Worm (Caenorhabditis elegans) whole organism, L4 larva: ENCODE results near the gene lin-26.

ENCODE experiments used
- F10B5.3 ChIP-seq: sonication (generic microtip); optimal IDR thresholded peaks from 2 replicates; lab custom pipeline; 2016; ENCODE audit warnings: mild to moderate bottlenecking, missing genetic modification characterization, missing compliant biosample characterization
- F37D6.2 ChIP-seq: sonication (generic microtip); optimal IDR thresholded peaks from 2 replicates; lab custom pipeline; 2016; ENCODE audit warnings: mild to moderate bottlenecking, missing genetic modification characterization, missing compliant biosample characterization
- T26A8.4 ChIP-seq: fragments of 200-800 bp; sonication (Bioruptor generic); IDR thresholded peaks from 2 replicates; pipeline ENCODE4 v1.3.6; 2022; ENCODE audit warnings: missing genetic modification characterization, missing compliant biosample characterization
- Y48G9A.11 ChIP-seq: fragments of 200-800 bp; sonication (Bioruptor generic); IDR thresholded peaks from 2 replicates; pipeline ENCODE4 v1.3.6; 2022; ENCODE audit warnings: missing genetic modification reagents, missing genetic modification characterization, missing compliant biosample characterization
- aly-2 ChIP-seq: sonication (generic microtip); optimal IDR thresholded peaks from 2 replicates; lab custom pipeline; 2018; ENCODE audit warnings: missing biosample characterization, missing genetic modification characterization
- ceh-62 ChIP-seq: sonication (generic microtip); optimal IDR thresholded peaks from 2 replicates; lab custom pipeline; 2017; ENCODE audit warnings: missing biosample characterization, missing genetic modification characterization
- daf-16 ChIP-seq, 3 experiments: sonication (generic microtip); optimal IDR thresholded peaks; 2 replicates each; lab custom pipeline; 2016 to 2017; ENCODE audit warnings: missing genetic modification characterization in 3 of 3, missing genetic modification reagents in 3 of 3, mild to moderate bottlenecking in 2 of 3, missing compliant biosample characterization in 2 of 3, missing biosample characterization in 1 of 3, moderate library complexity in 1 of 3
- daf-19 ChIP-seq: fragments of 200-800 bp; sonication (Bioruptor generic); conservative IDR thresholded peaks from 2 replicates; pipeline ENCODE4 v1.3.6; 2022; ENCODE audit warnings: missing genetic modification characterization, missing compliant biosample characterization
- daf-8 ChIP-seq: fragments of 200-800 bp; sonication (Bioruptor generic); IDR thresholded peaks from 2 replicates; pipeline ENCODE4 v1.3.6; 2022; ENCODE audit warnings: missing genetic modification characterization, missing compliant biosample characterization
- dve-1 ChIP-seq: sonication (generic microtip); optimal IDR thresholded peaks from 2 replicates; lab custom pipeline; 2017; ENCODE audit warnings: antibody characterized with exemption, mild to moderate bottlenecking, missing genetic modification characterization, missing compliant biosample characterization; ENCODE audit not compliant: insufficient read depth
- fkh-10 ChIP-seq: fragments of 150-350 bp; optimal IDR thresholded peaks from 2 replicates; lab custom pipeline; 2014; ENCODE audit warnings: missing biosample characterization, missing genetic modification reagents, missing genetic modification characterization
- fos-1 ChIP-seq: fragments of 150-350 bp; optimal IDR thresholded peaks from 2 replicates; lab custom pipeline; 2014; ENCODE audit warnings: missing biosample characterization, missing genetic modification characterization
- hlh-11 ChIP-seq: fragments of 200-800 bp; sonication (Bioruptor generic); optimal IDR thresholded peaks from 2 replicates; lab custom pipeline; 2018; ENCODE audit warnings: mild to moderate bottlenecking, missing genetic modification characterization, missing compliant biosample characterization
- lin-29 ChIP-seq: fragments of 200-800 bp; sonication (Bioruptor generic); IDR thresholded peaks from 2 replicates; pipeline ENCODE4 v1.3.6; 2022; ENCODE audit warnings: missing genetic modification reagents, missing genetic modification characterization, missing compliant biosample characterization
- mxl-2 ChIP-seq: fragments of 200-800 bp; sonication (Bioruptor generic); conservative IDR thresholded peaks from 2 replicates; pipeline ENCODE4 v1.3.6; 2022; ENCODE audit warnings: missing genetic modification reagents, missing genetic modification characterization, missing compliant biosample characterization
- nhr-11 ChIP-seq: fragments of 150-350 bp; optimal IDR thresholded peaks from 2 replicates; lab custom pipeline; 2014; ENCODE audit warnings: missing biosample characterization, missing genetic modification characterization
- nhr-28 ChIP-seq: fragments of 150-350 bp; optimal IDR thresholded peaks from 2 replicates; lab custom pipeline; 2014; ENCODE audit warnings: missing biosample characterization, missing genetic modification characterization
- nhr-41 ChIP-seq: fragments of 200-800 bp; sonication (Bioruptor generic); IDR thresholded peaks from 2 replicates; pipeline ENCODE4 v1.3.6; 2022; ENCODE audit warnings: missing genetic modification reagents, missing genetic modification characterization, missing compliant biosample characterization
- nhr-48 ChIP-seq: sonication (generic microtip); optimal IDR thresholded peaks from 2 replicates; lab custom pipeline; 2016; ENCODE audit warnings: mild to moderate bottlenecking, missing genetic modification characterization, missing compliant biosample characterization
- php-3 ChIP-seq: fragments of 200-800 bp; sonication (Bioruptor generic); IDR thresholded peaks from 2 replicates; pipeline ENCODE4 v1.3.6; 2022; ENCODE audit warnings: missing genetic modification reagents, missing genetic modification characterization, missing compliant biosample characterization
- pqm-1 ChIP-seq: sonication (generic microtip); optimal IDR thresholded peaks from 2 replicates; lab custom pipeline; 2017; ENCODE audit warnings: missing biosample characterization, missing genetic modification characterization
- rbr-2 ChIP-seq: sonication (generic microtip); optimal IDR thresholded peaks from 2 replicates; lab custom pipeline; 2016; ENCODE audit warnings: missing genotype, missing genetic modification characterization, missing compliant biosample characterization
- saeg-2 ChIP-seq: fragments of 200-800 bp; sonication (Bioruptor generic); IDR thresholded peaks from 2 replicates; pipeline ENCODE4 v1.3.6; 2022; ENCODE audit warnings: missing genetic modification reagents, missing genetic modification characterization, missing compliant biosample characterization
- snpc-1.2 ChIP-seq: fragments of 200-800 bp; sonication (Bioruptor generic); IDR thresholded peaks from 2 replicates; pipeline ENCODE4 v1.3.6; 2022; ENCODE audit warnings: missing genetic modification reagents, missing genetic modification characterization, missing compliant biosample characterization
- snpc-4 ChIP-seq: fragments of 150-350 bp; optimal IDR thresholded peaks from 2 replicates; lab custom pipeline; 2014; ENCODE audit warnings: missing biosample characterization, missing genetic modification characterization
- tag-97 ChIP-seq: fragments of 200-800 bp; sonication (Bioruptor generic); IDR thresholded peaks from 2 replicates; pipeline ENCODE4 v1.3.6; 2022; ENCODE audit warnings: missing genetic modification characterization, missing compliant biosample characterization
- zag-1 ChIP-seq: fragments of 150-350 bp; optimal IDR thresholded peaks from 2 replicates; lab custom pipeline; 2014; ENCODE audit warnings: missing biosample characterization, missing genetic modification characterization
- zfp-2 ChIP-seq: sonication (generic microtip); optimal IDR thresholded peaks from 2 replicates; lab custom pipeline; 2016; ENCODE audit warnings: mild to moderate bottlenecking, missing genetic modification characterization, missing compliant biosample characterization
- zfp-3 ChIP-seq: fragments of 200-800 bp; sonication (Bioruptor generic); conservative IDR thresholded peaks from 2 replicates; pipeline ENCODE4 v1.3.6; 2022; ENCODE audit warnings: missing genetic modification reagents, missing genetic modification characterization, missing compliant biosample characterization

lin-26 gene

DNA sequence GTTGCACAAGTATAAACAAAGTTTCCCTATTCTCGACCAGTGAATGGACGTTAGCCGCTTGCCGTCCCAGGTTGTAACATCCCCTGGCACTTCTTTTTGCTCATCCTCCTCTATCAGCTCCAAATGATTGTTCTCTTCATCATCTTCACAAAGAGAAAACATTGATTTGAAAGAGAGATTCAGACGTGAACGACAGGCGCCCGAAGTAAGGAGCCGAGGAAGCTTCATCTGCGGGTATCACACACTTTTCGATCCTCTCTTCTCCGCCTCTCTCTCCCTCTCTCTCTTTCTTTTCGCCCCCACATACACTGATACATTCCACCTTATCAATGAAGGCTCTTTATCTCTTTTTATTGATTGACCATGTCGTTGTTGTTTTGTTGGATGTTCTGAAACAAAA lies 40.8 kb downstream of the lin-26 start:
- no peak for TF ChIP-seq zfp-2 (tag; lab: Kevin White, UChicago)
- TF ChIP-seq nhr-11 (tag; lab: Kevin White, UChicago): peak; percentile 12
- TF ChIP-seq pqm-1 (tag; lab: Kevin White, UChicago): no peak
- no peak for TF ChIP-seq nhr-41
- TF ChIP-seq snpc-4 (tag; lab: Kevin White, UChicago): no peak
- TF ChIP-seq Y48G9A.11 (GFP tag; lab: Robert Waterston, UW): no peak
- no peak for TF ChIP-seq rbr-2 (tag; lab: Kevin White, UChicago)
- peak; percentile 31 for TF ChIP-seq hlh-11 (tag; lab: Kevin White, UChicago)
- TF ChIP-seq daf-16 (GFP tag; optimal IDR thresholded peaks at IDR 0.05; lab: Kevin White, UChicago): peak in 1 of 2 experiments; percentile 20
- TF ChIP-seq daf-16 (tag; optimal IDR thresholded peaks at IDR 0.05; lab: Kevin White, UChicago): no peak
- no peak for TF ChIP-seq fkh-10 (GFP tag; lab: Kevin White, UChicago)
- no peak for TF ChIP-seq zfp-3 (GFP tag; lab: Robert Waterston, UW)
- no peak for TF ChIP-seq daf-8 (GFP tag; lab: Robert Waterston, UW)
- no peak for TF ChIP-seq aly-2 (tag; lab: Kevin White, UChicago)
- TF ChIP-seq T26A8.4 (GFP tag; lab: Robert Waterston, UW): no peak
- no peak for TF ChIP-seq tag-97 (GFP tag; lab: Robert Waterston, UW)
- no peak for TF ChIP-seq mxl-2
- TF ChIP-seq F10B5.3 (tag; lab: Kevin White, UChicago): no peak
- TF ChIP-seq daf-19 (GFP tag; lab: Robert Waterston, UW): no peak
- no peak for TF ChIP-seq dve-1
- no peak for TF ChIP-seq ceh-62

DNA sequence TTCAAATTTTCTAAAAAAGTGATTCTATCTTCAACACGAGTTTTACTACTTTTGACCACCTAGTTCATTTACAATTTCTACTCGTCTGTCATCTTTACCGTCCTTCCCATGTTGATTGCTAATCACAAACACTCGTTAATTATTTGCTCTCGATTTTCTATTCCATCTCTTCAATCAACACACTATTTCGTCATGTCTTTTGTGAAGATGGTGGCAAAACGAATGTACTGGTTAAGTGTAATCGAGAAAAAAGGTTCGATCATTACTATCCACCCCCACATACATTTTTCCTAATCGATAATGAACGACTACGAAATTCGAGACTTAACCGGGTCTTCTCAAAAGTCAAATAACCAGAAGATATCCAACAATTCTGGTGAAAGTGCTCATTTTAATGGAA lies 42.6 kb downstream of the lin-26 start, which contains the start of gene cpna-2:
cpna-2 (plus strand) TSS at position 301 of the 400 bp plus-strand sequence.
- no peak for TF ChIP-seq nhr-48
- TF ChIP-seq tag-97 (GFP tag; lab: Robert Waterston, UW): no peak
- no peak for TF ChIP-seq saeg-2 (GFP tag; lab: Robert Waterston, UW)
- TF ChIP-seq fos-1 (tag; lab: Kevin White, UChicago): no peak
- no peak for TF ChIP-seq zag-1 (tag; lab: Kevin White, UChicago)
- TF ChIP-seq snpc-1.2: no peak
- TF ChIP-seq nhr-28 (tag; lab: Kevin White, UChicago): no peak
- TF ChIP-seq F37D6.2 (tag; lab: Kevin White, UChicago): no peak
- TF ChIP-seq lin-29 (GFP tag; lab: Robert Waterston, UW): no peak
- TF ChIP-seq php-3 (GFP tag; lab: Robert Waterston, UW): no peak
- TF ChIP-seq, all 104 proteins: peak for 0
